Worm (Caenorhabditis elegans) whole organism, midembryonic: Measurements from ENCODE around the gene mec-18.

Experiments used
- T22C8.4 ChIP-seq: fragments of 200-800 bp; sonication (Bioruptor generic); IDR thresholded peaks from 2 replicates; pipeline ENCODE4 v1.3.6; 2022; ENCODE audit warnings: missing genetic modification characterization, missing compliant biosample characterization
- klf-2 ChIP-seq: fragments of 200-800 bp; sonication (Bioruptor generic); conservative IDR thresholded peaks from 2 replicates; pipeline ENCODE4 v1.3.6; 2022; ENCODE audit warnings: missing genetic modification reagents, missing genetic modification characterization, missing compliant biosample characterization
- med-1 ChIP-seq: sonication (generic microtip); optimal IDR thresholded peaks from 2 replicates; lab custom pipeline; 2017; ENCODE audit warnings: missing genetic modification characterization, mild to moderate bottlenecking, missing compliant biosample characterization, antibody characterized with exemption, missing genetic modification reagents; ENCODE audit not compliant: insufficient read depth
- tab-1 ChIP-seq: fragments of 200-800 bp; sonication (Bioruptor generic); IDR thresholded peaks from 2 replicates; pipeline ENCODE4 v1.3.6; 2022; ENCODE audit warnings: missing genetic modification characterization, missing compliant biosample characterization
- ztf-23 ChIP-seq: fragments of 200-800 bp; sonication (Bioruptor generic); IDR thresholded peaks from 2 replicates; pipeline ENCODE4 v1.3.6; 2022; ENCODE audit warnings: missing genetic modification reagents, missing genetic modification characterization, missing compliant biosample characterization
- ztf-29 ChIP-seq: fragments of 200-800 bp; sonication (Bioruptor generic); IDR thresholded peaks from 2 replicates; pipeline ENCODE4 v1.3.6; 2022; ENCODE audit warnings: missing genetic modification reagents, missing genetic modification characterization, missing compliant biosample characterization

ce11 chrX:4238971-4239370 lies 35.0 kb downstream of the mec-18 start:
- TF ChIP-seq med-1 (GFP tag; lab: Kevin White, UChicago) (no peak), T22C8.4 (no peak), tab-1 (no peak), klf-2 (GFP tag; lab: Robert Waterston, UW) (no peak), ztf-23 (GFP tag; lab: Robert Waterston, UW) (no peak), ztf-29 (GFP tag; lab: Robert Waterston, UW) (no peak)
